Fruit fly (Drosophila melanogaster): ENCODE results near the gene CG15824.
A peak's percentile ranks its signal among the peaks of the same experiment; 100 is the strongest.

Gene CG15824

DNA sequence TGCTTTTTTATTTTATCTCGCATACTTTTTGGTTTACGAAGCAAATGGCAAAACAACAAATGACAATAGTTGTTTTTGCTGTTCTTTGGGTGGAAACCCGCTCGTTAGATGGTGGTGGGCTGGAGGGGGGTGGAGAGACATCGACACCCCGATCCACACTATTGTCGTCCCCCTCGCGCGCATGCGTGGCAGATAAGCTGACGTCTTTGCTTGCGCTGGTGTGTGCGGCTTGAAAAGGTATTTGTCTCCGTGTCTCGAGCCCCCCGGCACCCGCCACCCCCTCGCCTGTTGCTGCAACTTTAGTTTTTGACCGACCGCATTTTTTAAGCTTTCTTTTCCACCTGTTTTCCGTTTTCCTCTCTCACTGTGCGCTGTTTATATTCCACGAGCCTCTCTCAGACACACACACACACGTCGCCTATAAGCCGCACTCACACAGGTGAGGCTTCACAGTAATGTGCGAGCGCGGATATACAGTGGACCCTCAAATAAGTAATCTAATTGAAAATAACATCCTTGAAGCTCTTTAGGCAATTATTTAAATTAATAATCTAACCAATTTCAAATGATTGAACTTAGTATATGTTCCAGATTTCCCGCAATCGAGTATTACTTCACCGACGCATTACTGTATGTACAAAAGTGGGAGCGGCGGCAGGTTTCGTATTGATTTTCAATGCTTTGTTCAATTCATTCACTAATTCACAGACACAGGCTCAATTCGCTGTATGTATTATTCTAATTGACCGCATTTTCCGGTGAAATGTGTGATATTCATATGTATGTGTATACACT, 17.8 kb downstream of the CG15824 start (continued):
- no peak for TF ChIP-seq hbn (GFP tag; IDR thresholded peaks at IDR 0.05; ENCODE audit: partially characterized antibody)
- peak; percentile 95 for TF ChIP-seq sisA (GFP tag; IDR thresholded peaks at IDR 0.05)
- TF ChIP-seq Dfd (GFP tag; optimal IDR thresholded peaks at IDR 0.05): no peak
- TF ChIP-seq Rfx (GFP tag; IDR thresholded peaks at IDR 0.05): peak; percentile 98
- peak; percentile 84 for TF ChIP-seq HHEX (GFP tag; optimal IDR thresholded peaks at IDR 0.05)
- peak; percentile 84 for TF ChIP-seq kay (GFP tag; optimal IDR thresholded peaks at IDR 0.05)
- TF ChIP-seq CG31224 (GFP tag; IDR thresholded peaks at IDR 0.05): peak; percentile 90
- peak; percentile 95 for TF ChIP-seq lab (GFP tag; optimal IDR thresholded peaks at IDR 0.05)
- peak; percentile 80 for TF ChIP-seq Poxn (GFP tag; IDR thresholded peaks at IDR 0.05)
- peak; percentile 91 for TF ChIP-seq CG10209 (GFP tag; optimal IDR thresholded peaks at IDR 0.05)
- TF ChIP-seq pum (GFP tag; optimal IDR thresholded peaks at IDR 0.05): peak; percentile 87
- no peak for TF ChIP-seq BEAF-32 (GFP tag; optimal IDR thresholded peaks at IDR 0.05)
- TF ChIP-seq insv (GFP tag; optimal IDR thresholded peaks at IDR 0.05): peak in 1 of 2 experiments; percentile 18
- peak; percentile 89 for TF ChIP-seq phol (tag; optimal IDR thresholded peaks at IDR 0.05)
- peak; percentile 47; the same call in 1 of the 2 replicates for TF ChIP-seq Dip2 (GFP tag; IDR thresholded peaks at IDR 0.05)
- peak; percentile 85 for TF ChIP-seq CG1647 (GFP tag; optimal IDR thresholded peaks at IDR 0.05)
- peak; percentile 87 for TF ChIP-seq gsb-n (tag; optimal IDR thresholded peaks at IDR 0.05)
- peak; percentile 84 for TF ChIP-seq wor (GFP tag; IDR thresholded peaks at IDR 0.05)
- TF ChIP-seq CG4360 (GFP tag; IDR thresholded peaks at IDR 0.05): peak; percentile 64
- no peak for TF ChIP-seq zf30C (GFP tag; optimal IDR thresholded peaks at IDR 0.05)
- 0 out of 3 replicates have a peak, but pooled peaks have one; percentile 43 for TF ChIP-seq mld (GFP tag; IDR thresholded peaks at IDR 0.05; ENCODE audit: partially characterized antibody)
- TF ChIP-seq cad (GFP tag; optimal IDR thresholded peaks at IDR 0.05): no peak
- TF ChIP-seq CG16815 (GFP tag; optimal IDR thresholded peaks at IDR 0.05): peak; percentile 86
- TF ChIP-seq CG12071 (GFP tag; optimal IDR thresholded peaks at IDR 0.05): peak; percentile 89
- TF ChIP-seq Mes4 (GFP tag; optimal IDR thresholded peaks at IDR 0.05): peak; percentile 83
- TF ChIP-seq Pdp1 (GFP tag; optimal IDR thresholded peaks at IDR 0.05): peak; percentile 91 to 94
- peak; percentile 90 for TF ChIP-seq jumu (GFP tag; optimal IDR thresholded peaks at IDR 0.05)
- peak; percentile 96 for TF ChIP-seq CG2120 (GFP tag; optimal IDR thresholded peaks at IDR 0.05)
- TF ChIP-seq CG17612 (GFP tag; IDR thresholded peaks at IDR 0.05): peak; percentile 88
- TF ChIP-seq Nf-YB (GFP tag; optimal IDR thresholded peaks at IDR 0.05): peak; percentile 73
- peak; percentile 77 for TF ChIP-seq Hand (GFP tag; optimal IDR thresholded peaks at IDR 0.05)
- TF ChIP-seq YL-1 (GFP tag; optimal IDR thresholded peaks at IDR 0.05): peak; percentile 70
- peak; percentile 95 for TF ChIP-seq row (GFP tag; IDR thresholded peaks at IDR 0.05)
- TF ChIP-seq Mrtf (GFP tag; IDR thresholded peaks at IDR 0.05): peak; percentile 95
- TF ChIP-seq crc (GFP tag; optimal IDR thresholded peaks at IDR 0.05): peak; percentile 74
- TF ChIP-seq ems (GFP tag; optimal IDR thresholded peaks at IDR 0.05): peak; percentile 91
- TF ChIP-seq CG17385 (GFP tag; optimal IDR thresholded peaks at IDR 0.05): peak; percentile 85
- peak; percentile 39; the same call in 1 of the 2 replicates for TF ChIP-seq CG42726 (GFP tag; IDR thresholded peaks at IDR 0.05; ENCODE audit: partially characterized antibody)
- TF ChIP-seq sima (GFP tag; optimal IDR thresholded peaks at IDR 0.05): peak; percentile 75
- peak; percentile 96 for TF ChIP-seq E2f1 (GFP tag; IDR thresholded peaks at IDR 0.05)
- TF ChIP-seq CG12299 (tag; optimal IDR thresholded peaks at IDR 0.05): peak; percentile 93
- peak; percentile 91 for TF ChIP-seq wdn (GFP tag; IDR thresholded peaks at IDR 0.05)
- TF ChIP-seq slp2 (GFP tag; optimal IDR thresholded peaks at IDR 0.05): peak; percentile 87
- TF ChIP-seq unc-4 (GFP tag; IDR thresholded peaks at IDR 0.05; ENCODE audit: partially characterized antibody): no peak
- peak; percentile 4 for TF ChIP-seq Sry-β (GFP tag; optimal IDR thresholded peaks at IDR 0.05)
- TF ChIP-seq CG13123 (GFP tag; optimal IDR thresholded peaks at IDR 0.05): peak; percentile 83
- peak; percentile 85 for TF ChIP-seq cas (GFP tag; IDR thresholded peaks at IDR 0.05)
- TF ChIP-seq CG14441 (GFP tag; IDR thresholded peaks at IDR 0.05): peak; percentile 97
- peak; percentile 12; the same call in 1 of the 2 replicates for TF ChIP-seq CG13287 (GFP tag; IDR thresholded peaks at IDR 0.05; ENCODE audit: partially characterized antibody)
